Worm (Caenorhabditis elegans) whole organism, midembryonic: Measurements from ENCODE around the gene F35F10.14.

Experiments
- T22C8.4 ChIP-seq: fragments of 200-800 bp; sonication (Bioruptor generic); IDR thresholded peaks from 2 replicates; pipeline ENCODE4 v1.3.6; 2022; ENCODE audit warnings: missing genetic modification characterization, missing compliant biosample characterization
- cog-1 ChIP-seq: sonication (generic microtip); optimal IDR thresholded peaks from 2 replicates; lab custom pipeline; 2016; ENCODE audit warnings: missing genetic modification characterization, missing compliant biosample characterization
- flt-1 ChIP-seq: fragments of 200-800 bp; sonication (Bioruptor generic); IDR thresholded peaks from 2 replicates; pipeline ENCODE4 v1.3.6; 2022; ENCODE audit warnings: missing genetic modification characterization, missing compliant biosample characterization
- klf-2 ChIP-seq: fragments of 200-800 bp; sonication (Bioruptor generic); conservative IDR thresholded peaks from 2 replicates; pipeline ENCODE4 v1.3.6; 2022; ENCODE audit warnings: missing genetic modification reagents, missing genetic modification characterization, missing compliant biosample characterization
- med-1 ChIP-seq: sonication (generic microtip); optimal IDR thresholded peaks from 2 replicates; lab custom pipeline; 2017; ENCODE audit warnings: missing genetic modification characterization, mild to moderate bottlenecking, missing compliant biosample characterization, antibody characterized with exemption, missing genetic modification reagents; ENCODE audit not compliant: insufficient read depth
- ref-1 ChIP-seq: fragments of 200-800 bp; sonication (Bioruptor generic); conservative IDR thresholded peaks from 2 replicates; pipeline ENCODE4 v1.3.6; 2022; ENCODE audit warnings: missing genetic modification reagents, missing genetic modification characterization, missing compliant biosample characterization
- tab-1 ChIP-seq: fragments of 200-800 bp; sonication (Bioruptor generic); IDR thresholded peaks from 2 replicates; pipeline ENCODE4 v1.3.6; 2022; ENCODE audit warnings: missing genetic modification characterization, missing compliant biosample characterization
- ztf-23 ChIP-seq: fragments of 200-800 bp; sonication (Bioruptor generic); IDR thresholded peaks from 2 replicates; pipeline ENCODE4 v1.3.6; 2022; ENCODE audit warnings: missing genetic modification reagents, missing genetic modification characterization, missing compliant biosample characterization
- ztf-29 ChIP-seq: fragments of 200-800 bp; sonication (Bioruptor generic); IDR thresholded peaks from 2 replicates; pipeline ENCODE4 v1.3.6; 2022; ENCODE audit warnings: missing genetic modification reagents, missing genetic modification characterization, missing compliant biosample characterization

The F35F10.14 gene

ce11 chrV:3347486-3347885 is 27.6 kb upstream of the F35F10.14 start:
- TF ChIP-seq ztf-29 (GFP tag; lab: Robert Waterston, UW) (no peak), T22C8.4 (GFP tag; lab: Robert Waterston, UW) (no peak), flt-1 (no peak), ref-1 (GFP tag; lab: Robert Waterston, UW) (no peak), klf-2 (no peak), cog-1 (tag; lab: Kevin White, UChicago) (no peak), tab-1 (GFP tag; lab: Robert Waterston, UW) (no peak), med-1 (GFP tag; lab: Kevin White, UChicago) (no peak), ztf-23 (GFP tag; lab: Robert Waterston, UW) (no peak)

ce11 chrV:3346434-3347019 is 26.6 kb upstream of the F35F10.14 start, which contains the start of gene fbxa-65:
Gene fbxa-65, minus strand, starts transcription at chrV:3346484.
- TF ChIP-seq ref-1 (GFP tag; lab: Robert Waterston, UW) (no peak), ztf-29 (GFP tag; lab: Robert Waterston, UW) (no peak), klf-2 (no peak), T22C8.4 (GFP tag; lab: Robert Waterston, UW) (no peak), ztf-23 (GFP tag; lab: Robert Waterston, UW) (no peak), cog-1 (tag; lab: Kevin White, UChicago) (no peak)

ce11 chrV:3344001-3344400 is 24.1 kb upstream of the F35F10.14 start:
- TF ChIP-seq ztf-29 (GFP tag; lab: Robert Waterston, UW): no peak
- TF ChIP-seq flt-1: no peak
- no peak for TF ChIP-seq med-1 (GFP tag; lab: Kevin White, UChicago)
- TF ChIP-seq tab-1 (GFP tag; lab: Robert Waterston, UW): no peak
- TF ChIP-seq cog-1 (tag; lab: Kevin White, UChicago): no peak
- TF ChIP-seq ref-1 (GFP tag; lab: Robert Waterston, UW): no peak
- TF ChIP-seq klf-2: no peak
- no peak for TF ChIP-seq ztf-23 (GFP tag; lab: Robert Waterston, UW)
- no peak for TF ChIP-seq T22C8.4 (GFP tag; lab: Robert Waterston, UW)

ce11 chrV:3342504-3342903 is 22.6 kb upstream of the F35F10.14 start, which contains the start of gene C17B7.3:
Gene C17B7.3, plus strand, starts transcription at chrV:3342804.
- TF ChIP-seq klf-2 (no peak), tab-1 (GFP tag; lab: Robert Waterston, UW) (no peak)

ce11 chrV:3341906-3342305 is 22.0 kb upstream of the F35F10.14 start, which contains the start of gene C17B7.10:
Gene C17B7.10, minus strand, starts transcription at chrV:3342006.
- no peak for TF ChIP-seq ztf-29 (GFP tag; lab: Robert Waterston, UW)
- no peak for TF ChIP-seq T22C8.4 (GFP tag; lab: Robert Waterston, UW)
- no peak for TF ChIP-seq klf-2
- TF ChIP-seq flt-1: no peak
- no peak for TF ChIP-seq ref-1 (GFP tag; lab: Robert Waterston, UW)

- TF ChIP-seq klf-2 (no peak), flt-1 (no peak), med-1 (GFP tag; lab: Kevin White, UChicago) (no peak), T22C8.4 (GFP tag; lab: Robert Waterston, UW) (no peak), ref-1 (GFP tag; lab: Robert Waterston, UW) (no peak), ztf-23 (GFP tag; lab: Robert Waterston, UW) (no peak), tab-1 (GFP tag; lab: Robert Waterston, UW) (no peak), cog-1 (tag; lab: Kevin White, UChicago) (no peak), ztf-29 (GFP tag; lab: Robert Waterston, UW) (no peak)
These were observed 19.1 kb upstream of the F35F10.14 start, which contains the start of gene C17B7.4 for ce11 chrV:3339009-3339408. Gene C17B7.4, plus strand, starts transcription at chrV:3339309.

ce11 chrV:3333334-3333733 is 13.4 kb upstream of the F35F10.14 start, which contains the start of gene C17B7.5:
Gene C17B7.5, plus strand, starts transcription at chrV:3333634.
- TF ChIP-seq med-1 (GFP tag; lab: Kevin White, UChicago): no peak
- no peak for TF ChIP-seq T22C8.4 (GFP tag; lab: Robert Waterston, UW)
- TF ChIP-seq ref-1 (GFP tag; lab: Robert Waterston, UW): no peak
- no peak for TF ChIP-seq flt-1
- no peak for TF ChIP-seq tab-1 (GFP tag; lab: Robert Waterston, UW)
- TF ChIP-seq cog-1 (tag; lab: Kevin White, UChicago): no peak
- no peak for TF ChIP-seq klf-2
- no peak for TF ChIP-seq ztf-29 (GFP tag; lab: Robert Waterston, UW)
- TF ChIP-seq ztf-23 (GFP tag; lab: Robert Waterston, UW): no peak

- TF ChIP-seq ztf-29 (GFP tag; lab: Robert Waterston, UW): no peak
- no peak for TF ChIP-seq flt-1
- TF ChIP-seq tab-1 (GFP tag; lab: Robert Waterston, UW): no peak
- TF ChIP-seq ref-1 (GFP tag; lab: Robert Waterston, UW): no peak
- no peak for TF ChIP-seq T22C8.4 (GFP tag; lab: Robert Waterston, UW)
- no peak for TF ChIP-seq klf-2
- TF ChIP-seq med-1 (GFP tag; lab: Kevin White, UChicago): no peak
These were observed 12.1 kb upstream of the F35F10.14 start, which contains the start of gene C17B7.9 for ce11 chrV:3332023-3332422. Gene C17B7.9, minus strand, starts transcription at chrV:3332123.

- TF ChIP-seq klf-2 (no peak), cog-1 (tag; lab: Kevin White, UChicago) (no peak), ztf-29 (GFP tag; lab: Robert Waterston, UW) (no peak), ztf-23 (GFP tag; lab: Robert Waterston, UW) (no peak), T22C8.4 (GFP tag; lab: Robert Waterston, UW) (no peak), flt-1 (no peak), med-1 (GFP tag; lab: Kevin White, UChicago) (no peak), ref-1 (GFP tag; lab: Robert Waterston, UW) (no peak), tab-1 (GFP tag; lab: Robert Waterston, UW) (no peak)
These were observed 4.3 kb upstream of the F35F10.14 start, which contains the start of gene C17B7.8 for ce11 chrV:3324178-3324577. Gene C17B7.8, minus strand, starts transcription at chrV:3324278.
